Fruit fly (Drosophila melanogaster): ENCODE measurements around the gene cad.
A peak's percentile ranks its signal among the peaks of the same experiment; 100 is the strongest.

The cad gene

dm6 chr2L:20797515-20797847, 26.9 kb downstream of the cad start, which contains the start of gene CG9328 (continued):
- no peak for TF ChIP-seq ems (GFP tag; optimal IDR thresholded peaks at IDR 0.05)
- peak; percentile 56 for TF ChIP-seq NFAT (GFP tag; IDR thresholded peaks at IDR 0.05)
- no peak for TF ChIP-seq kay (GFP tag; optimal IDR thresholded peaks at IDR 0.05)
- TF ChIP-seq MTF-1 (GFP tag; optimal IDR thresholded peaks at IDR 0.05; ENCODE audit: borderline replicate concordance), result peak; percentile 50
- TF ChIP-seq pho (GFP tag; optimal IDR thresholded peaks at IDR 0.05), result peak; percentile 41
- peak; percentile 2 for TF ChIP-seq psq (GFP tag; optimal IDR thresholded peaks at IDR 0.05)
- peak; percentile 1 for TF ChIP-seq D19B (GFP tag; optimal IDR thresholded peaks at IDR 0.05)
- TF ChIP-seq CG6175 (GFP tag; IDR thresholded peaks at IDR 0.05), result no peak
- TF ChIP-seq Hmr (GFP tag; optimal IDR thresholded peaks at IDR 0.05), result peak; percentile 66
- no peak for TF ChIP-seq CG4282 (GFP tag; optimal IDR thresholded peaks at IDR 0.05)
- TF ChIP-seq CG1529 (GFP tag; optimal IDR thresholded peaks at IDR 0.05), result no peak
- peak; percentile 65; the same call in 1 of the 2 replicates for TF ChIP-seq amos (GFP tag; IDR thresholded peaks at IDR 0.05; ENCODE audit: partially characterized antibody)
- peak; percentile 10 for TF ChIP-seq bcd (GFP tag; optimal IDR thresholded peaks at IDR 0.05)
- TF ChIP-seq wek (GFP tag; optimal IDR thresholded peaks at IDR 0.05), result peak; percentile 55
- TF ChIP-seq al (GFP tag; IDR thresholded peaks at IDR 0.05), result no peak
- no peak for TF ChIP-seq Mes4 (GFP tag; optimal IDR thresholded peaks at IDR 0.05)
- TF ChIP-seq seq (GFP tag; IDR thresholded peaks at IDR 0.05), result peak; percentile 49; the same call in 1 of the 2 replicates
- peak; percentile 37 for TF ChIP-seq exex (tag; optimal IDR thresholded peaks at IDR 0.05)
- no peak for TF ChIP-seq CG34224 (GFP tag; IDR thresholded peaks at IDR 0.05; ENCODE audit: partially characterized antibody)
- no peak for TF ChIP-seq CG8359 (GFP tag; optimal IDR thresholded peaks at IDR 0.05; ENCODE audit: borderline replicate concordance)
- TF ChIP-seq CG3407 (GFP tag; optimal IDR thresholded peaks at IDR 0.05), result no peak
- peak; percentile 60 for TF ChIP-seq CG12071 (GFP tag; optimal IDR thresholded peaks at IDR 0.05)
- TF ChIP-seq pros (GFP tag; optimal IDR thresholded peaks at IDR 0.05), result no peak
- peak; percentile 29; the same call in 1 of the 3 replicates for TF ChIP-seq CG11456 (GFP tag; IDR thresholded peaks at IDR 0.05)
- peak; percentile 77 for TF ChIP-seq gro (GFP tag; optimal IDR thresholded peaks at IDR 0.05)
- no peak for TF ChIP-seq CG11398 (GFP tag; optimal IDR thresholded peaks at IDR 0.05)
- TF ChIP-seq CG3847 (GFP tag; IDR thresholded peaks at IDR 0.05), result no peak
- TF ChIP-seq CG18764 (GFP tag; optimal IDR thresholded peaks at IDR 0.05), result no peak
- TF ChIP-seq ab (GFP tag; optimal IDR thresholded peaks at IDR 0.05), result no peak
- TF ChIP-seq ind (GFP tag; optimal IDR thresholded peaks at IDR 0.05), result peak; percentile 44
- TF ChIP-seq row (GFP tag; IDR thresholded peaks at IDR 0.05), result peak; percentile 70; the same call in 1 of the 3 replicates
- TF ChIP-seq CG17912 (GFP tag; optimal IDR thresholded peaks at IDR 0.05), result peak; percentile 56
- TF ChIP-seq CG4328 (GFP tag; optimal IDR thresholded peaks at IDR 0.05), result no peak
- no peak for TF ChIP-seq CG6854 (GFP tag; optimal IDR thresholded peaks at IDR 0.05)
- TF ChIP-seq tin (GFP tag; optimal IDR thresholded peaks at IDR 0.05), result peak; percentile 35
- no peak for TF ChIP-seq CG15696 (tag; optimal IDR thresholded peaks at IDR 0.05)
- TF ChIP-seq sens-2 (GFP tag; IDR thresholded peaks at IDR 0.05), result no peak
- no peak for TF ChIP-seq Ada2b (GFP tag; IDR thresholded peaks at IDR 0.05)
- peak; percentile 0 for TF ChIP-seq CG15601 (tag; optimal IDR thresholded peaks at IDR 0.05)
- TF ChIP-seq Atf-2 (GFP tag; optimal IDR thresholded peaks at IDR 0.05), result no peak
- peak; percentile 49 for TF ChIP-seq CG10267 (tag; optimal IDR thresholded peaks at IDR 0.05)
- no peak for TF ChIP-seq Taf1 (GFP tag; IDR thresholded peaks at IDR 0.05)
- TF ChIP-seq Jarid2 (GFP tag; optimal IDR thresholded peaks at IDR 0.05), result peak; percentile 94
- TF ChIP-seq fd102C (GFP tag; optimal IDR thresholded peaks at IDR 0.05), result no peak
- no peak for TF ChIP-seq CG1602 (GFP tag; optimal IDR thresholded peaks at IDR 0.05)
- no peak for TF ChIP-seq Trl (optimal IDR thresholded peaks at IDR 0.05)
- TF ChIP-seq Trl (GFP tag; optimal IDR thresholded peaks at IDR 0.05), result no peak
- no peak for TF ChIP-seq ATbp (GFP tag; optimal IDR thresholded peaks at IDR 0.05)
- TF ChIP-seq MBD-R2 (GFP tag; IDR thresholded peaks at IDR 0.05), result no peak; the same call in 1 of the 2 replicates
- peak; percentile 5 for TF ChIP-seq CG12744 (GFP tag; optimal IDR thresholded peaks at IDR 0.05)
- TF ChIP-seq CG13624 (GFP tag; optimal IDR thresholded peaks at IDR 0.05), result no peak
- no peak for TF ChIP-seq sima (GFP tag; optimal IDR thresholded peaks at IDR 0.05)

Data from whole organism, embryonic.